Worm (Caenorhabditis elegans) whole organism, late embryonic: ENCODE results near the gene wdr-5.1.
A peak's percentile ranks its signal among the peaks of the same experiment; 100 is the strongest.

Source experiments
- ama-1 ChIP-seq: fragments of 150-350 bp; optimal IDR thresholded peaks from 2 replicates; lab custom pipeline; 2014
- ceh-45 ChIP-seq: fragments of 200-800 bp; sonication (Bioruptor generic); IDR thresholded peaks from 2 replicates; pipeline ENCODE4 v1.3.6; 2022; ENCODE audit warnings: missing genetic modification reagents, missing genetic modification characterization, missing compliant biosample characterization
- elt-2 ChIP-seq: sonication (generic microtip); optimal IDR thresholded peaks from 2 replicates; lab custom pipeline; 2016; ENCODE audit warnings: missing genetic modification reagents, missing genetic modification characterization, missing compliant biosample characterization
- fkh-6 ChIP-seq: sonication (generic microtip); optimal IDR thresholded peaks from 2 replicates; lab custom pipeline; 2016; ENCODE audit warnings: missing genetic modification characterization, missing compliant biosample characterization
- pqm-1 ChIP-seq: sonication (generic microtip); optimal IDR thresholded peaks from 2 replicates; lab custom pipeline; 2016; ENCODE audit warnings: missing genetic modification characterization, missing compliant biosample characterization
- sox-2 ChIP-seq: fragments of 200-800 bp; sonication (Bioruptor generic); IDR thresholded peaks from 2 replicates; pipeline ENCODE4 v1.3.6; 2022; ENCODE audit warnings: missing genetic modification reagents, missing genetic modification characterization, missing compliant biosample characterization
- tbx-2 ChIP-seq: sonication (generic microtip); optimal IDR thresholded peaks from 2 replicates; lab custom pipeline; 2016; ENCODE audit warnings: missing genetic modification characterization, missing compliant biosample characterization
- unc-55 ChIP-seq: sonication (generic microtip); optimal IDR thresholded peaks from 2 replicates; lab custom pipeline; 2017; ENCODE audit warnings: missing biosample characterization, missing genetic modification reagents, missing genetic modification characterization
- unc-86 ChIP-seq: sonication (generic microtip); optimal IDR thresholded peaks from 2 replicates; lab custom pipeline; 2016; ENCODE audit warnings: missing genetic modification characterization, missing compliant biosample characterization
- zip-5 ChIP-seq: sonication (generic microtip); optimal IDR thresholded peaks from 2 replicates; lab custom pipeline; 2016; ENCODE audit warnings: missing genetic modification characterization, missing compliant biosample characterization

DNA sequence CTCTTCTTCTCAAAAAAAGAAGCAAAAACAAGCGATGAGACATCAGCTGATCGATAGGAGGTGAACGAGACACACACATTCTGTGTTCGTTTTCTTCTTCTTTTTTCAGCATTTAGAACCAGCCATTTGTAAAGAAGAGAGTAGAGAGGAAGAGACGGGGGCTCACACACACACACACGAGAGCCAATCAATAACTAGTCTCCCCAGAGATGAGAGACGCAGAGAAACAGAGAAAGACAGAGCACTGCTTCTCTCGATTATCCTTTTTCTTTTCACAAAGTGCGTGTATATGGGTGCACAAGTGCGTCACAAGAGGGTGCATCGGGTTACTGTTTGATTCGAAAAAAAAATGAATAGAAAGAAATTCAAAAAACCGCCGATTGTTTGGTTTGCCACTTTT, 27.7 kb upstream of the wdr-5.1 start:
- TF ChIP-seq ceh-45 (GFP tag; lab: Robert Waterston, UW) = no peak
- TF ChIP-seq unc-86 (tag; lab: Kevin White, UChicago) = no peak
- TF ChIP-seq sox-2 (GFP tag; lab: Robert Waterston, UW) = no peak
- no peak for TF ChIP-seq pqm-1 (tag; lab: Kevin White, UChicago)
- TF ChIP-seq zip-5 (tag; lab: Kevin White, UChicago) = no peak
- peak; percentile 38 for TF ChIP-seq tbx-2
- TF ChIP-seq elt-2 (tag; lab: Kevin White, UChicago) = no peak
- peak; percentile 61 for TF ChIP-seq unc-55 (GFP tag; lab: Kevin White, UChicago)
- no peak for TF ChIP-seq ama-1 (lab: Kevin White, UChicago)
- TF ChIP-seq fkh-6 (tag; lab: Kevin White, UChicago) = no peak
